Worm (Caenorhabditis elegans) whole organism, young adult: ENCODE measurements around the gene evl-20.

Experiments
- B0019.2 ChIP-seq: fragments of 200-800 bp; sonication (Bioruptor generic); conservative IDR thresholded peaks from 2 replicates; pipeline ENCODE4 v1.3.6; 2022; ENCODE audit warnings: missing genetic modification reagents, missing genetic modification characterization, missing compliant biosample characterization
- D2030.7 ChIP-seq: fragments of 200-800 bp; sonication (Bioruptor generic); IDR thresholded peaks from 2 replicates; pipeline ENCODE4 v1.3.6; 2022; ENCODE audit warnings: missing genetic modification reagents, missing genetic modification characterization, missing compliant biosample characterization
- F39B2.1 ChIP-seq: fragments of 200-800 bp; sonication (Bioruptor generic); IDR thresholded peaks from 2 replicates; pipeline ENCODE4 v1.3.6; 2022; ENCODE audit warnings: missing genetic modification reagents, missing genetic modification characterization, missing compliant biosample characterization
- F49E8.2 ChIP-seq: sonication (generic microtip); optimal IDR thresholded peaks from 3 replicates; lab custom pipeline; 2017; ENCODE audit warnings: missing genetic modification characterization, mild to moderate bottlenecking, missing compliant biosample characterization, antibody characterized with exemption, moderate library complexity; ENCODE audit not compliant: insufficient read depth
- T26A5.8 ChIP-seq: sonication (generic microtip); optimal IDR thresholded peaks from 2 replicates; lab custom pipeline; 2016; ENCODE audit warnings: missing genetic modification characterization, missing compliant biosample characterization
- Y53G8AR.9 ChIP-seq: fragments of 200-800 bp; sonication (Bioruptor generic); conservative IDR thresholded peaks from 2 replicates; pipeline ENCODE4 v1.3.6; 2022; ENCODE audit warnings: missing genetic modification reagents, missing genetic modification characterization, missing compliant biosample characterization
- Y56A3A.18 ChIP-seq: fragments of 200-800 bp; sonication (Bioruptor generic); IDR thresholded peaks from 2 replicates; pipeline ENCODE4 v1.3.6; 2022; ENCODE audit warnings: missing genetic modification reagents, missing genetic modification characterization, missing compliant biosample characterization
- Y67H2A.10 ChIP-seq: fragments of 200-800 bp; sonication (Bioruptor generic); conservative IDR thresholded peaks from 2 replicates; pipeline ENCODE4 v1.3.6; 2022; ENCODE audit warnings: missing genetic modification reagents, missing genetic modification characterization, missing compliant biosample characterization
- Y79H2A.3 ChIP-seq: fragments of 200-800 bp; sonication (Bioruptor generic); conservative IDR thresholded peaks from 2 replicates; pipeline ENCODE4 v1.3.6; 2022; ENCODE audit warnings: missing genetic modification reagents, missing genetic modification characterization, missing compliant biosample characterization
- Y95B8A.8 ChIP-seq: fragments of 200-800 bp; sonication (Bioruptor generic); IDR thresholded peaks from 2 replicates; pipeline ENCODE4 v1.3.6; 2022; ENCODE audit warnings: missing genetic modification reagents, missing genetic modification characterization, missing compliant biosample characterization
- akir-1 ChIP-seq: fragments of 200-800 bp; sonication (Bioruptor generic); optimal IDR thresholded peaks from 2 replicates; lab custom pipeline; 2018; ENCODE audit warnings: mild to moderate bottlenecking, missing genetic modification characterization, moderate library complexity, missing compliant biosample characterization
- ama-1 ChIP-seq, 3 experiments: fragments of 150-350 bp in 1 of 3; sonication (generic microtip) in 2 of 3; optimal IDR thresholded peaks; 2 replicates each; lab custom pipeline; 2014 to 2018; ENCODE audit warnings: missing biosample characterization in 2 of 3, missing genetic modification characterization in 2 of 3, missing genetic modification reagents in 2 of 3
- aptf-2 ChIP-seq: fragments of 200-800 bp; sonication (Bioruptor generic); conservative IDR thresholded peaks from 2 replicates; pipeline ENCODE4 v1.3.6; 2022; ENCODE audit warnings: missing genetic modification reagents, missing genetic modification characterization, missing compliant biosample characterization
- attf-6 ChIP-seq: fragments of 200-800 bp; sonication (Bioruptor generic); IDR thresholded peaks from 2 replicates; pipeline ENCODE4 v1.3.6; 2022; ENCODE audit warnings: missing genetic modification reagents, missing genetic modification characterization, missing compliant biosample characterization
- bed-2 ChIP-seq: fragments of 200-800 bp; sonication (Bioruptor generic); IDR thresholded peaks from 2 replicates; pipeline ENCODE4 v1.3.6; 2022; ENCODE audit warnings: missing genetic modification reagents, missing genetic modification characterization, missing compliant biosample characterization
- ceh-100 ChIP-seq: fragments of 200-800 bp; sonication (Bioruptor generic); IDR thresholded peaks from 2 replicates; pipeline ENCODE4 v1.3.6; 2022; ENCODE audit warnings: missing genetic modification reagents, missing genetic modification characterization, missing compliant biosample characterization
- ceh-58 ChIP-seq: fragments of 200-800 bp; sonication (Bioruptor generic); IDR thresholded peaks from 2 replicates; pipeline ENCODE4 v1.3.6; 2022; ENCODE audit warnings: missing genetic modification characterization, missing compliant biosample characterization
- ceh-79 ChIP-seq: sonication (generic microtip); optimal IDR thresholded peaks from 2 replicates; lab custom pipeline; 2017; ENCODE audit warnings: mild to moderate bottlenecking, missing genetic modification characterization, missing compliant biosample characterization
- chd-7 ChIP-seq: sonication (generic microtip); optimal IDR thresholded peaks from 2 replicates; lab custom pipeline; 2016; ENCODE audit warnings: mild to moderate bottlenecking, missing genetic modification characterization, moderate library complexity, missing compliant biosample characterization
- die-1 ChIP-seq: sonication (generic microtip); optimal IDR thresholded peaks from 2 replicates; lab custom pipeline; 2016; ENCODE audit warnings: missing genotype, mild to moderate bottlenecking, missing genetic modification characterization, missing compliant biosample characterization
- ekl-4 ChIP-seq: fragments of 200-800 bp; sonication (Bioruptor generic); IDR thresholded peaks from 2 replicates; pipeline ENCODE4 v1.3.6; 2022; ENCODE audit warnings: missing genetic modification reagents, missing genetic modification characterization, missing compliant biosample characterization
- ets-4 ChIP-seq: fragments of 200-800 bp; sonication (Bioruptor generic); optimal IDR thresholded peaks from 2 replicates; lab custom pipeline; 2018; ENCODE audit warnings: mild to moderate bottlenecking, missing genetic modification characterization, missing compliant biosample characterization
- gei-17 ChIP-seq: fragments of 200-800 bp; sonication (Bioruptor generic); optimal IDR thresholded peaks from 2 replicates; lab custom pipeline; 2018; ENCODE audit warnings: mild to moderate bottlenecking, missing genetic modification characterization, missing compliant biosample characterization
- hmg-1.2 ChIP-seq: fragments of 200-800 bp; sonication (Bioruptor generic); IDR thresholded peaks from 2 replicates; pipeline ENCODE4 v1.3.6; 2022; ENCODE audit warnings: missing genetic modification reagents, missing genetic modification characterization, missing compliant biosample characterization
- hsf-1 ChIP-seq: fragments of 200-800 bp; sonication (Bioruptor generic); IDR thresholded peaks from 2 replicates; pipeline ENCODE4 v1.3.6; 2022; ENCODE audit warnings: missing genetic modification reagents, missing genetic modification characterization, missing compliant biosample characterization
- lin-26 ChIP-seq: fragments of 200-800 bp; sonication (Bioruptor generic); IDR thresholded peaks from 2 replicates; pipeline ENCODE4 v1.3.6; 2022; ENCODE audit warnings: missing genetic modification reagents, missing genetic modification characterization, missing compliant biosample characterization
- lin-54 ChIP-seq: fragments of 200-800 bp; sonication (Bioruptor generic); optimal IDR thresholded peaks from 2 replicates; lab custom pipeline; 2018; ENCODE audit warnings: mild to moderate bottlenecking, missing genetic modification characterization, missing compliant biosample characterization
- lir-1 ChIP-seq: fragments of 200-800 bp; sonication (Bioruptor generic); conservative IDR thresholded peaks from 2 replicates; pipeline ENCODE4 v1.3.6; 2022; ENCODE audit warnings: missing genetic modification reagents, missing genetic modification characterization, missing compliant biosample characterization
- lsy-27 ChIP-seq: sonication (generic microtip); optimal IDR thresholded peaks from 2 replicates; lab custom pipeline; 2017; ENCODE audit warnings: missing genetic modification characterization, mild to moderate bottlenecking, missing compliant biosample characterization, antibody characterized with exemption, missing genotype, borderline replicate concordance; ENCODE audit not compliant: insufficient read depth
- madf-6 ChIP-seq: fragments of 200-800 bp; sonication (Bioruptor generic); IDR thresholded peaks from 2 replicates; pipeline ENCODE4 v1.3.6; 2022; ENCODE audit warnings: missing genetic modification reagents, missing genetic modification characterization, missing compliant biosample characterization
- nfyb-1 ChIP-seq: fragments of 200-800 bp; sonication (Bioruptor generic); IDR thresholded peaks from 2 replicates; pipeline ENCODE4 v1.3.6; 2022; ENCODE audit warnings: missing genetic modification reagents, missing genetic modification characterization, missing compliant biosample characterization
- nhr-27 ChIP-seq: fragments of 200-800 bp; sonication (Bioruptor generic); optimal IDR thresholded peaks from 2 replicates; lab custom pipeline; 2018; ENCODE audit warnings: mild to moderate bottlenecking, missing genetic modification characterization, moderate library complexity, missing compliant biosample characterization
- nhr-80 ChIP-seq: sonication (generic microtip); optimal IDR thresholded peaks from 2 replicates; lab custom pipeline; 2016; ENCODE audit warnings: missing genetic modification characterization, missing compliant biosample characterization
- nhr-90 ChIP-seq: sonication (generic microtip); optimal IDR thresholded peaks from 2 replicates; lab custom pipeline; 2016; ENCODE audit warnings: missing genotype, mild to moderate bottlenecking, missing genetic modification characterization, missing compliant biosample characterization
- pbrm-1 ChIP-seq: fragments of 200-800 bp; sonication (Bioruptor generic); IDR thresholded peaks from 2 replicates; pipeline ENCODE4 v1.3.6; 2022; ENCODE audit warnings: missing genetic modification reagents, missing genetic modification characterization, missing compliant biosample characterization
- rec-8 ChIP-seq, 2 experiments: sonication (generic microtip); optimal IDR thresholded peaks; 2 replicates each; lab custom pipeline; 2016; ENCODE audit warnings: mild to moderate bottlenecking in 2 of 2, missing genetic modification characterization in 2 of 2, missing genetic modification reagents in 2 of 2, missing genotype in 2 of 2, missing biosample characterization in 1 of 2, missing compliant biosample characterization in 1 of 2, moderate library complexity in 1 of 2
- sea-2 ChIP-seq: fragments of 200-800 bp; sonication (Bioruptor generic); IDR thresholded peaks from 2 replicates; pipeline ENCODE4 v1.3.6; 2022; ENCODE audit warnings: missing genetic modification characterization, missing compliant biosample characterization
- unc-130 ChIP-seq: sonication (generic microtip); optimal IDR thresholded peaks from 2 replicates; lab custom pipeline; 2016; ENCODE audit warnings: missing genetic modification reagents, missing genetic modification characterization, missing compliant biosample characterization
- unc-62 ChIP-seq: fragments of 150-350 bp; optimal IDR thresholded peaks from 2 replicates; lab custom pipeline; 2014; ENCODE audit warnings: missing biosample characterization, missing genetic modification reagents, missing genetic modification characterization
- zim-3 ChIP-seq: sonication (generic microtip); optimal IDR thresholded peaks from 2 replicates; lab custom pipeline; 2017; ENCODE audit warnings: mild to moderate bottlenecking, missing genetic modification characterization, moderate library complexity, missing compliant biosample characterization

Gene evl-20

ce11 chrII:8442717-8443223, 1.3 kb upstream of the evl-20 start, which contains the start of gene eif-3.G:
Gene eif-3.G, plus strand, starts transcription at chrII:8442767.
- TF ChIP-seq B0019.2 (GFP tag; lab: Robert Waterston, UW) (no peak), F39B2.1 (GFP tag; lab: Robert Waterston, UW) (no peak), ceh-79 (tag; lab: Kevin White, UChicago) (no peak), akir-1 (GFP tag; lab: Kevin White, UChicago) (no peak), hsf-1 (0 out of 2 replicates have a peak, but pooled peaks have one; percentile 39), lin-54 (peak; percentile 17), Y53G8AR.9 (GFP tag; lab: Robert Waterston, UW) (peak; percentile 51), hmg-1.2 (GFP tag; lab: Robert Waterston, UW) (no peak), gei-17 (GFP tag; lab: Kevin White, UChicago) (no peak), madf-6 (peak; percentile 50), D2030.7 (GFP tag; lab: Robert Waterston, UW) (peak; percentile 34; the same call in 1 of the 2 replicates), lin-26 (GFP tag; lab: Robert Waterston, UW) (0 out of 2 replicates have a peak, but pooled peaks have one; percentile 22)
- TF ChIP-seq, all 124 proteins: peak for 6

- TF ChIP-seq ekl-4 (GFP tag; lab: Robert Waterston, UW) = no peak
- TF ChIP-seq aptf-2 (GFP tag; lab: Robert Waterston, UW) = no peak
- no peak for TF ChIP-seq chd-7 (tag; lab: Kevin White, UChicago)
- TF ChIP-seq pbrm-1 (GFP tag; lab: Robert Waterston, UW) = no peak
- TF ChIP-seq unc-62 (GFP tag; lab: Kevin White, UChicago) = no peak
- TF ChIP-seq lir-1 = no peak
- TF ChIP-seq zim-3 (tag; lab: Kevin White, UChicago) = no peak
- no peak for TF ChIP-seq nhr-90
- no peak for TF ChIP-seq die-1
- TF ChIP-seq unc-130 (GFP tag; lab: Kevin White, UChicago) = no peak
- TF ChIP-seq Y95B8A.8 (GFP tag; lab: Robert Waterston, UW) = no peak
- no peak for TF ChIP-seq nhr-27 (tag; lab: Kevin White, UChicago)
- TF ChIP-seq nhr-80 (tag; lab: Kevin White, UChicago) = no peak
- no peak for TF ChIP-seq Y53G8AR.9 (GFP tag; lab: Robert Waterston, UW)
- TF ChIP-seq bed-2 (GFP tag; lab: Robert Waterston, UW) = no peak
- TF ChIP-seq attf-6 = no peak
- no peak for TF ChIP-seq rec-8 (tag; optimal IDR thresholded peaks at IDR 0.05; lab: Kevin White, UChicago)
- TF ChIP-seq T26A5.8 (tag; lab: Kevin White, UChicago) = no peak
- no peak for TF ChIP-seq B0019.2 (GFP tag; lab: Robert Waterston, UW)
- TF ChIP-seq Y67H2A.10 (GFP tag; lab: Robert Waterston, UW) = no peak
Measured at ce11 chrII:8446731-8447130, 2.6 kb downstream of the evl-20 start, which contains the start of gene cut-3. Gene cut-3, minus strand, starts transcription at chrII:8446831.

ce11 chrII:8449660-8450118, 5.6 kb downstream of the evl-20 start, which contains the start of gene F22B5.4:
Gene F22B5.4, plus strand, starts transcription at chrII:8449710.
- TF ChIP-seq ceh-100 (GFP tag; lab: Robert Waterston, UW) = no peak
- TF ChIP-seq Y56A3A.18 (GFP tag; lab: Robert Waterston, UW) = no peak
- TF ChIP-seq lsy-27 (tag; lab: Kevin White, UChicago) = no peak
- no peak for TF ChIP-seq gei-17 (GFP tag; lab: Kevin White, UChicago)
- TF ChIP-seq hsf-1 = no peak
- no peak for TF ChIP-seq ceh-58 (GFP tag; lab: Robert Waterston, UW)
- TF ChIP-seq ets-4 (GFP tag; lab: Kevin White, UChicago) = no peak
- no peak for TF ChIP-seq Y79H2A.3
- no peak for TF ChIP-seq sea-2 (GFP tag; lab: Robert Waterston, UW)
- TF ChIP-seq nfyb-1 (GFP tag; lab: Robert Waterston, UW) = no peak
- no peak for TF ChIP-seq F49E8.2
- no peak for TF ChIP-seq ama-1 (optimal IDR thresholded peaks at IDR 0.05; lab: Kevin White, UChicago)
- no peak for TF ChIP-seq ama-1 (GFP tag; optimal IDR thresholded peaks at IDR 0.05; lab: Kevin White, UChicago)
